Worm (Caenorhabditis elegans) whole organism, L4 larva: ENCODE measurements around the gene C23H3.5.

Source experiments
- D1046.2 ChIP-seq: fragments of 200-800 bp; sonication (Bioruptor generic); IDR thresholded peaks from 2 replicates; pipeline ENCODE4 v1.3.6; 2022; ENCODE audit warnings: missing genetic modification characterization, missing compliant biosample characterization
- F37D6.2 ChIP-seq: sonication (generic microtip); optimal IDR thresholded peaks from 2 replicates; lab custom pipeline; 2016; ENCODE audit warnings: mild to moderate bottlenecking, missing genetic modification characterization, missing compliant biosample characterization
- F44E2.7 ChIP-seq: fragments of 200-800 bp; sonication (Bioruptor generic); IDR thresholded peaks from 2 replicates; pipeline ENCODE4 v2.1.2; 2022; ENCODE audit warnings: missing genetic modification characterization, missing compliant biosample characterization
- F49E8.2 ChIP-seq: sonication (generic microtip); optimal IDR thresholded peaks from 2 replicates; lab custom pipeline; 2016; ENCODE audit warnings: missing compliant biosample characterization, mild to moderate bottlenecking, missing genetic modification characterization, borderline replicate concordance
- T20F7.1 ChIP-seq: fragments of 200-800 bp; sonication (Bioruptor generic); optimal IDR thresholded peaks from 2 replicates; lab custom pipeline; 2018; ENCODE audit warnings: mild to moderate bottlenecking, missing genetic modification characterization, missing compliant biosample characterization
- Y105C5A.15 ChIP-seq: fragments of 200-800 bp; sonication (Bioruptor generic); IDR thresholded peaks from 2 replicates; pipeline ENCODE4 v1.3.6; 2022; ENCODE audit warnings: missing genetic modification characterization, missing compliant biosample characterization
- Y48G9A.11 ChIP-seq: fragments of 200-800 bp; sonication (Bioruptor generic); IDR thresholded peaks from 2 replicates; pipeline ENCODE4 v1.3.6; 2022; ENCODE audit warnings: missing genetic modification reagents, missing genetic modification characterization, missing compliant biosample characterization
- aha-1 ChIP-seq: fragments of 150-350 bp; peaks from one replicate; lab custom pipeline; 2014; ENCODE audit warnings: missing biosample characterization, missing genetic modification characterization
- ama-1 ChIP-seq: fragments of 150-350 bp; optimal IDR thresholded peaks from 2 replicates; lab custom pipeline; 2014; ENCODE audit warnings: inconsistent platforms, mixed read lengths
- ceh-20 ChIP-seq: fragments of 200-800 bp; sonication (Bioruptor generic); IDR thresholded peaks from 2 replicates; pipeline ENCODE4 v1.3.6; 2022; ENCODE audit warnings: missing genetic modification reagents, missing genetic modification characterization, missing compliant biosample characterization
- ceh-28 ChIP-seq: fragments of 150-350 bp; optimal IDR thresholded peaks from 2 replicates; lab custom pipeline; 2014; ENCODE audit warnings: missing biosample characterization, missing genetic modification reagents, missing genetic modification characterization
- ceh-32 ChIP-seq: sonication (generic microtip); optimal IDR thresholded peaks from 2 replicates; lab custom pipeline; 2016; ENCODE audit warnings: mild to moderate bottlenecking, missing genetic modification characterization, missing compliant biosample characterization; ENCODE audit not compliant: poor library complexity
- cey-2 ChIP-seq: sonication (generic microtip); optimal IDR thresholded peaks from 3 replicates; lab custom pipeline; 2017; ENCODE audit warnings: missing genetic modification characterization, mild to moderate bottlenecking, missing compliant biosample characterization, antibody characterized with exemption, borderline replicate concordance; ENCODE audit not compliant: insufficient read depth
- daf-12 ChIP-seq: fragments of 150-350 bp; optimal IDR thresholded peaks from 2 replicates; lab custom pipeline; 2014; ENCODE audit warnings: missing biosample characterization, missing genetic modification reagents, missing genetic modification characterization
- daf-16 ChIP-seq, 3 experiments: sonication (generic microtip); optimal IDR thresholded peaks; 2 replicates each; lab custom pipeline; 2016 to 2017; ENCODE audit warnings: missing genetic modification characterization in 3 of 3, missing genetic modification reagents in 3 of 3, mild to moderate bottlenecking in 2 of 3, missing compliant biosample characterization in 2 of 3, missing biosample characterization in 1 of 3, moderate library complexity in 1 of 3
- daf-19 ChIP-seq: fragments of 200-800 bp; sonication (Bioruptor generic); conservative IDR thresholded peaks from 2 replicates; pipeline ENCODE4 v1.3.6; 2022; ENCODE audit warnings: missing genetic modification characterization, missing compliant biosample characterization
- daf-8 ChIP-seq: fragments of 200-800 bp; sonication (Bioruptor generic); IDR thresholded peaks from 2 replicates; pipeline ENCODE4 v1.3.6; 2022; ENCODE audit warnings: missing genetic modification characterization, missing compliant biosample characterization
- dpl-1 ChIP-seq: fragments of 150-350 bp; optimal IDR thresholded peaks from 2 replicates; lab custom pipeline; 2014; ENCODE audit warnings: missing biosample characterization, missing genetic modification reagents, missing genetic modification characterization
- egl-27 ChIP-seq: sonication (generic microtip); optimal IDR thresholded peaks from 3 replicates; lab custom pipeline; 2017; ENCODE audit warnings: missing biosample characterization, missing genetic modification reagents, missing genetic modification characterization
- egl-43 ChIP-seq: fragments of 200-800 bp; sonication (Bioruptor generic); IDR thresholded peaks from 2 replicates; pipeline ENCODE4 v1.3.6; 2022; ENCODE audit warnings: missing genetic modification reagents, missing genetic modification characterization, missing compliant biosample characterization
- fkh-10 ChIP-seq: fragments of 150-350 bp; optimal IDR thresholded peaks from 2 replicates; lab custom pipeline; 2014; ENCODE audit warnings: missing biosample characterization, missing genetic modification reagents, missing genetic modification characterization
- fos-1 ChIP-seq: fragments of 150-350 bp; optimal IDR thresholded peaks from 2 replicates; lab custom pipeline; 2014; ENCODE audit warnings: missing biosample characterization, missing genetic modification characterization
- gei-8 ChIP-seq: fragments of 200-800 bp; sonication (Bioruptor generic); optimal IDR thresholded peaks from 2 replicates; lab custom pipeline; 2018; ENCODE audit warnings: mild to moderate bottlenecking, missing genetic modification characterization, missing compliant biosample characterization
- hlh-11 ChIP-seq: fragments of 200-800 bp; sonication (Bioruptor generic); optimal IDR thresholded peaks from 2 replicates; lab custom pipeline; 2018; ENCODE audit warnings: mild to moderate bottlenecking, missing genetic modification characterization, missing compliant biosample characterization
- hlh-30 ChIP-seq: sonication (generic microtip); optimal IDR thresholded peaks from 2 replicates; lab custom pipeline; 2017; ENCODE audit warnings: antibody characterized with exemption, mild to moderate bottlenecking, missing genetic modification characterization, missing compliant biosample characterization; ENCODE audit not compliant: insufficient read depth
- jun-1 ChIP-seq: fragments of 150-350 bp; optimal IDR thresholded peaks from 2 replicates; lab custom pipeline; 2014; ENCODE audit warnings: missing biosample characterization, missing genetic modification reagents, missing genetic modification characterization
- lin-29 ChIP-seq: fragments of 200-800 bp; sonication (Bioruptor generic); IDR thresholded peaks from 2 replicates; pipeline ENCODE4 v1.3.6; 2022; ENCODE audit warnings: missing genetic modification reagents, missing genetic modification characterization, missing compliant biosample characterization
- mdl-1 ChIP-seq, 2 experiments: fragments of 150-350 bp in 1 of 2; sonication (generic microtip) in 1 of 2; optimal IDR thresholded peaks; 2 replicates each; lab custom pipeline; 2014 to 2017; ENCODE audit warnings: missing biosample characterization in 2 of 2, missing genetic modification characterization in 2 of 2
- mdt-29 ChIP-seq: fragments of 200-800 bp; sonication (Bioruptor generic); IDR thresholded peaks from 2 replicates; pipeline ENCODE4 v1.3.6; 2022; ENCODE audit warnings: missing genetic modification reagents, missing genetic modification characterization, missing compliant biosample characterization
- mep-1 ChIP-seq: fragments of 150-350 bp; sonication (generic microtip); optimal IDR thresholded peaks from 3 replicates; lab custom pipeline; 2014; ENCODE audit warnings: missing biosample characterization, missing genetic modification characterization
- mes-2 ChIP-seq: sonication (generic microtip); optimal IDR thresholded peaks from 2 replicates; lab custom pipeline; 2016; ENCODE audit warnings: missing genotype, mild to moderate bottlenecking, missing genetic modification characterization, missing compliant biosample characterization; ENCODE audit not compliant: poor library complexity, severe bottlenecking
- mxl-2 ChIP-seq: fragments of 200-800 bp; sonication (Bioruptor generic); conservative IDR thresholded peaks from 2 replicates; pipeline ENCODE4 v1.3.6; 2022; ENCODE audit warnings: missing genetic modification reagents, missing genetic modification characterization, missing compliant biosample characterization
- nhr-25 ChIP-seq: sonication (generic microtip); optimal IDR thresholded peaks from 2 replicates; lab custom pipeline; 2017; ENCODE audit warnings: missing genetic modification characterization, mild to moderate bottlenecking, missing compliant biosample characterization, antibody characterized with exemption, moderate library complexity, borderline replicate concordance; ENCODE audit not compliant: insufficient read depth
- nhr-42 ChIP-seq: fragments of 200-800 bp; sonication (Bioruptor generic); IDR thresholded peaks from 2 replicates; pipeline ENCODE4 v1.3.6; 2022; ENCODE audit warnings: missing genetic modification characterization, missing compliant biosample characterization
- nhr-48 ChIP-seq: sonication (generic microtip); optimal IDR thresholded peaks from 2 replicates; lab custom pipeline; 2016; ENCODE audit warnings: mild to moderate bottlenecking, missing genetic modification characterization, missing compliant biosample characterization
- nhr-6 ChIP-seq: fragments of 150-350 bp; optimal IDR thresholded peaks from 2 replicates; lab custom pipeline; 2014; ENCODE audit warnings: missing biosample characterization, missing genetic modification characterization
- nhr-76 ChIP-seq: fragments of 150-350 bp; optimal IDR thresholded peaks from 2 replicates; lab custom pipeline; 2014; ENCODE audit warnings: missing biosample characterization, missing genetic modification characterization
- nhr-77 ChIP-seq: fragments of 150-350 bp; optimal IDR thresholded peaks from 2 replicates; lab custom pipeline; 2014; ENCODE audit warnings: missing biosample characterization, missing genetic modification characterization
- pha-4 ChIP-seq, 2 experiments: fragments of 150-350 bp in 1 of 2; fragments of 200-800 bp in 1 of 2; sonication (Bioruptor generic) in 1 of 2; IDR thresholded peaks in 1 of 2; optimal IDR thresholded peaks in 1 of 2; 2 replicates each; pipeline versions ENCODE4 v1.3.6 to Lab custom; 2014 to 2022; ENCODE audit warnings: missing genetic modification characterization in 2 of 2, missing genetic modification reagents in 2 of 2, missing biosample characterization in 1 of 2, missing compliant biosample characterization in 1 of 2
- php-3 ChIP-seq: fragments of 200-800 bp; sonication (Bioruptor generic); IDR thresholded peaks from 2 replicates; pipeline ENCODE4 v1.3.6; 2022; ENCODE audit warnings: missing genetic modification reagents, missing genetic modification characterization, missing compliant biosample characterization
- pqm-1 ChIP-seq: sonication (generic microtip); optimal IDR thresholded peaks from 2 replicates; lab custom pipeline; 2017; ENCODE audit warnings: missing biosample characterization, missing genetic modification characterization
- rbr-2 ChIP-seq: sonication (generic microtip); optimal IDR thresholded peaks from 2 replicates; lab custom pipeline; 2016; ENCODE audit warnings: missing genotype, missing genetic modification characterization, missing compliant biosample characterization
- sdz-12 ChIP-seq: fragments of 200-800 bp; sonication (Bioruptor generic); optimal IDR thresholded peaks from 2 replicates; lab custom pipeline; 2018; ENCODE audit warnings: mild to moderate bottlenecking, missing genetic modification characterization, missing compliant biosample characterization
- set-16 ChIP-seq: fragments of 200-800 bp; sonication (Bioruptor generic); IDR thresholded peaks from 2 replicates; pipeline ENCODE4 v1.3.6; 2022; ENCODE audit warnings: missing genetic modification reagents, missing genetic modification characterization, missing compliant biosample characterization
- snpc-1.2 ChIP-seq: fragments of 200-800 bp; sonication (Bioruptor generic); IDR thresholded peaks from 2 replicates; pipeline ENCODE4 v1.3.6; 2022; ENCODE audit warnings: missing genetic modification reagents, missing genetic modification characterization, missing compliant biosample characterization
- unc-130 ChIP-seq: sonication (generic microtip); optimal IDR thresholded peaks from 2 replicates; lab custom pipeline; 2016; ENCODE audit warnings: missing genetic modification reagents, missing genetic modification characterization, missing compliant biosample characterization
- unc-62 ChIP-seq, 3 experiments: fragments of 150-350 bp in 1 of 3; sonication (generic microtip); optimal IDR thresholded peaks in 2 of 3; peaks in 1 of 3; 1 replicate in 1 of 3; 2 replicates in 2 of 3; lab custom pipeline; 2014 to 2017; ENCODE audit warnings: missing biosample characterization in 3 of 3, missing genetic modification characterization in 3 of 3, missing genetic modification reagents in 3 of 3, missing genotype in 1 of 3
- vab-7 ChIP-seq: fragments of 200-800 bp; sonication (Bioruptor generic); IDR thresholded peaks from 2 replicates; pipeline ENCODE4 v1.3.6; 2022; ENCODE audit warnings: missing genetic modification reagents, missing genetic modification characterization, missing compliant biosample characterization
- zfp-3 ChIP-seq: fragments of 200-800 bp; sonication (Bioruptor generic); conservative IDR thresholded peaks from 2 replicates; pipeline ENCODE4 v1.3.6; 2022; ENCODE audit warnings: missing genetic modification reagents, missing genetic modification characterization, missing compliant biosample characterization
- ztf-7 ChIP-seq: fragments of 150-350 bp; optimal IDR thresholded peaks from 2 replicates; lab custom pipeline; 2014; ENCODE audit warnings: missing biosample characterization, missing genetic modification characterization

C23H3.5 gene

DNA sequence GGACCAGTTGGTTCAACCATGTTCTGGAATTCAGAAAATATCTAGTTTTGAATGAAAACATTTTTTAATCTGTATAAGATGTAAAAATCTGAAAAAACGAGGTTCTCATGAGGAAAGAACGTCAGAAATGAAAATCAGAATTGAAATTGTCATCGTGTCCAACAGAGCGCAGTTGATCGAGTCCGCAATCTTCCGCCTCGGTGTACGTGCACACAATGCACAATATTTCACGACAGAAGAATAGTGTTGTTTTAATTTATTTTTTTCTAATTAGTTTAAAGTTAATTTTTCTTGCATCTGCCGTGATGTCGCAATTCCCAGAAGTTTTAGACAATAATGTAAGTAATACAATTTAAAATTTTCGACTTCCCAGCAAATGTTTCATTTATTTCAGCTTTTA lies 3.7 kb upstream of the C23H3.5 start, which contains the start of gene nfyc-1:
Gene nfyc-1 (plus strand): TSS at position 268 of the 400 bp plus-strand sequence.
- TF ChIP-seq mes-2 (tag; lab: Kevin White, UChicago), result peak; percentile 84
- no peak for TF ChIP-seq snpc-1.2 (GFP tag; lab: Robert Waterston, UW)
- TF ChIP-seq unc-62 (GFP tag; optimal IDR thresholded peaks at IDR 0.05 in 1 of 2; lab: Kevin White, UChicago), result no peak
- TF ChIP-seq unc-62 (tag; optimal IDR thresholded peaks at IDR 0.05; lab: Kevin White, UChicago), result no peak
- no peak for TF ChIP-seq jun-1 (tag; lab: Kevin White, UChicago)
- TF ChIP-seq nhr-6 (tag; lab: Kevin White, UChicago), result no peak
- no peak for TF ChIP-seq ceh-32
- TF ChIP-seq aha-1, result no peak
- TF ChIP-seq fkh-10 (GFP tag; lab: Kevin White, UChicago), result peak; percentile 20
- TF ChIP-seq F37D6.2 (tag; lab: Kevin White, UChicago), result no peak
- TF ChIP-seq D1046.2 (GFP tag; lab: Robert Waterston, UW), result no peak
- TF ChIP-seq F49E8.2 (tag; lab: Kevin White, UChicago), result no peak
- TF ChIP-seq nhr-25, result no peak
- TF ChIP-seq Y48G9A.11 (GFP tag; lab: Robert Waterston, UW), result no peak
- TF ChIP-seq fos-1 (tag; lab: Kevin White, UChicago), result no peak
- TF ChIP-seq mdl-1 (tag; optimal IDR thresholded peaks at IDR 0.05; lab: Kevin White, UChicago), result no peak
- no peak for TF ChIP-seq cey-2 (tag; lab: Kevin White, UChicago)
- no peak for TF ChIP-seq egl-43 (GFP tag; lab: Robert Waterston, UW)
- TF ChIP-seq set-16, result no peak
- TF ChIP-seq nhr-48 (tag; lab: Kevin White, UChicago), result no peak
- no peak for TF ChIP-seq daf-19 (GFP tag; lab: Robert Waterston, UW)
- TF ChIP-seq mep-1 (tag; lab: Kevin White, UChicago), result peak; percentile 47
- TF ChIP-seq ztf-7 (tag; lab: Kevin White, UChicago), result peak; percentile 0
- TF ChIP-seq daf-16 (GFP tag; optimal IDR thresholded peaks at IDR 0.05; lab: Kevin White, UChicago), result no peak
- TF ChIP-seq daf-16 (tag; optimal IDR thresholded peaks at IDR 0.05; lab: Kevin White, UChicago), result peak; percentile 35
- TF ChIP-seq ceh-28 (tag; lab: Kevin White, UChicago), result no peak
- TF ChIP-seq Y105C5A.15 (GFP tag; lab: Robert Waterston, UW), result no peak
- TF ChIP-seq mxl-2, result no peak
- peak; percentile 34 for TF ChIP-seq hlh-30 (tag; lab: Kevin White, UChicago)
- no peak for TF ChIP-seq mdt-29 (GFP tag; lab: Robert Waterston, UW)
- no peak for TF ChIP-seq nhr-77
- TF ChIP-seq daf-8 (GFP tag; lab: Robert Waterston, UW), result no peak
- TF ChIP-seq dpl-1, result peak; percentile 66
- TF ChIP-seq T20F7.1 (GFP tag; lab: Kevin White, UChicago), result peak; percentile 63
- no peak for TF ChIP-seq zfp-3 (GFP tag; lab: Robert Waterston, UW)
- TF ChIP-seq pha-4 (GFP tag; IDR thresholded peaks at IDR 0.05; lab: Robert Waterston, UW), result no peak
- TF ChIP-seq pha-4 (tag; optimal IDR thresholded peaks at IDR 0.05; lab: Kevin White, UChicago), result no peak
- no peak for TF ChIP-seq sdz-12 (GFP tag; lab: Kevin White, UChicago)
- no peak for TF ChIP-seq egl-27
- no peak for TF ChIP-seq nhr-76 (tag; lab: Kevin White, UChicago)
- TF ChIP-seq rbr-2 (tag; lab: Kevin White, UChicago), result peak; percentile 7
- no peak for TF ChIP-seq nhr-42 (GFP tag; lab: Robert Waterston, UW)
- no peak for TF ChIP-seq ceh-20 (GFP tag; lab: Robert Waterston, UW)
- no peak for TF ChIP-seq daf-12 (tag; lab: Kevin White, UChicago)
- no peak for TF ChIP-seq lin-29 (GFP tag; lab: Robert Waterston, UW)
- TF ChIP-seq vab-7 (GFP tag; lab: Robert Waterston, UW), result no peak
- TF ChIP-seq hlh-11, result no peak
- no peak for TF ChIP-seq F44E2.7 (GFP tag; lab: Robert Waterston, UW)
- no peak for TF ChIP-seq pqm-1 (tag; lab: Kevin White, UChicago)
- TF ChIP-seq unc-130 (GFP tag; lab: Kevin White, UChicago), result no peak
- TF ChIP-seq ama-1 (lab: Kevin White, UChicago), result peak; percentile 22
- TF ChIP-seq gei-8 (GFP tag; lab: Kevin White, UChicago), result no peak
- TF ChIP-seq php-3 (GFP tag; lab: Robert Waterston, UW), result no peak
